Worm (Caenorhabditis elegans): Measurements from ENCODE around the gene F25E5.9.

F25E5.9 gene

DNA sequence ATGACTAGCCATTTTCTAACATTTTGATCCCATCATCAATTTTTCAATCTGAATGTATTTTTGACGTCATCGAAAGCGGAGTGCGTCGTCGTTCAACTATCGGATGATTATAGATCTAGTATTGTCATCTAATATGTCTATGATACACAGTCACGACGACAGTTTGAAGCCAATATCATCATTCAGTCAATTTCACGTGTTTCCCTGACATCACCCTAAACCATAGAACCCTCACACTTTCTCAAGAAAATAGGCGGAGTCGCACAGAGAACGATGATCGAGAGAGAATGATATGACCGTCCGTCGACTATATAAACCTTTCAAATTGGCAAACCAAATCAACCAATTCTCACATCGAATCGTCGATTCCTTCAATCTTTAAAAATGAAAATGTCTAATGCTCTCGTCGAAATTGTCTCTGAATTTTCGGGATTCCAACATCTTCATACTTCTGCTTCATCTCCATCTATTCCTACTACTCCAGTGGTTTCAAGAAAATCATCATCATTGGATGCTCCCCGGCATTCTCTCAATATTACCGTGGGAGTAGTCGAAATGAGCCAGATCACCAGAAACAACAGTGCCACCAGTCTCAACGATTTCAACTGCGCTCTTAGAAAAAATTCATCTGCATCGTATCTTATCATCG is 21.8 kb downstream of the F25E5.9 start, which contains the start of gene F18E3.13:
Gene F18E3.13 (plus strand): TSS at position 385 of the 649 bp plus-strand sequence.
- TF ChIP-seq lin-26 (GFP tag; IDR thresholded peaks at IDR 0.05), result 0 out of 2 replicates have a peak, but pooled peaks have one; percentile 27
- TF ChIP-seq sptf-2 (GFP tag; optimal IDR thresholded peaks at IDR 0.05), result no peak
- TF ChIP-seq F22D6.2 (tag; optimal IDR thresholded peaks at IDR 0.05), result peak; percentile 21
- TF ChIP-seq nhr-80 (tag; optimal IDR thresholded peaks at IDR 0.05), result no peak
- no peak for TF ChIP-seq lsy-27 (tag; optimal IDR thresholded peaks at IDR 0.05; ENCODE audit: borderline replicate concordance, insufficient read depth)
- TF ChIP-seq C06A6.2 (GFP tag; conservative IDR thresholded peaks at IDR 0.05), result peak; percentile 34; the same call in 1 of the 2 replicates
- no peak for TF ChIP-seq madf-10 (tag; optimal IDR thresholded peaks at IDR 0.05)
- no peak for TF ChIP-seq Y67H2A.10 (GFP tag; conservative IDR thresholded peaks at IDR 0.05)
- TF ChIP-seq mcd-1 (GFP tag; IDR thresholded peaks at IDR 0.05), result no peak
- TF ChIP-seq chd-7 (tag; optimal IDR thresholded peaks at IDR 0.05), result peak; percentile 7
- TF ChIP-seq nfya-1 (tag; optimal IDR thresholded peaks at IDR 0.05; ENCODE audit: borderline replicate concordance, insufficient read depth), result no peak
- TF ChIP-seq F10E7.11 (tag; optimal IDR thresholded peaks at IDR 0.05), result no peak
- TF ChIP-seq nfyb-1 (GFP tag; IDR thresholded peaks at IDR 0.05), result peak; percentile 74
- no peak for TF ChIP-seq hrde-1 (tag; optimal IDR thresholded peaks at IDR 0.05; ENCODE audit: borderline replicate concordance)
- TF ChIP-seq attf-6 (GFP tag; IDR thresholded peaks at IDR 0.05), result no peak
- peak; percentile 35 for TF ChIP-seq lin-40 (tag; optimal IDR thresholded peaks at IDR 0.05)
- no peak for TF ChIP-seq him-1 (tag; optimal IDR thresholded peaks at IDR 0.05)
- TF ChIP-seq nhr-90 (tag; optimal IDR thresholded peaks at IDR 0.05), result no peak
- TF ChIP-seq Y56A3A.18 (GFP tag; IDR thresholded peaks at IDR 0.05), result no peak
- no peak for TF ChIP-seq nhr-179 (tag; optimal IDR thresholded peaks at IDR 0.05)
- no peak for TF ChIP-seq madf-6 (GFP tag; IDR thresholded peaks at IDR 0.05)
- TF ChIP-seq K11D2.4 (GFP tag; IDR thresholded peaks at IDR 0.05), result 0 out of 2 replicates have a peak, but pooled peaks have one; percentile 13
- no peak for TF ChIP-seq ztf-18 (tag; optimal IDR thresholded peaks at IDR 0.05)
- TF ChIP-seq D2030.7 (GFP tag; IDR thresholded peaks at IDR 0.05), result no peak
- no peak for TF ChIP-seq B0035.1 (tag; optimal IDR thresholded peaks at IDR 0.05)
- no peak for TF ChIP-seq T07F8.4 (tag; optimal IDR thresholded peaks at IDR 0.05)
- no peak for TF ChIP-seq tbx-9 (tag; optimal IDR thresholded peaks at IDR 0.05; ENCODE audit: borderline replicate concordance)
- no peak for TF ChIP-seq C17E4.6 (GFP tag; IDR thresholded peaks at IDR 0.05)
- TF ChIP-seq B0019.2 (GFP tag; conservative IDR thresholded peaks at IDR 0.05), result no peak
- no peak for TF ChIP-seq ztf-25 (GFP tag; IDR thresholded peaks at IDR 0.05)
- no peak for TF ChIP-seq ztf-22 (GFP tag; optimal IDR thresholded peaks at IDR 0.05)
- TF ChIP-seq ztf-28 (GFP tag; IDR thresholded peaks at IDR 0.05), result no peak
- TF ChIP-seq F57C9.4 (tag; optimal IDR thresholded peaks at IDR 0.05), result no peak
- no peak for TF ChIP-seq rec-8 (tag; optimal IDR thresholded peaks at IDR 0.05)
- TF ChIP-seq madf-8 (GFP tag; conservative IDR thresholded peaks at IDR 0.05), result no peak
- peak; percentile 69 for TF ChIP-seq atf-7 (tag; optimal IDR thresholded peaks at IDR 0.05)
- peak; percentile 76 for TF ChIP-seq somi-1 (GFP tag; optimal IDR thresholded peaks at IDR 0.05)
- TF ChIP-seq madf-3 (GFP tag; IDR thresholded peaks at IDR 0.05), result no peak
- peak; percentile 96 for TF ChIP-seq ama-1 (optimal IDR thresholded peaks at IDR 0.05)
- no peak for TF ChIP-seq ama-1 (GFP tag; optimal IDR thresholded peaks at IDR 0.05)
- no peak for TF ChIP-seq F33H1.4 (GFP tag; IDR thresholded peaks at IDR 0.05)
- TF ChIP-seq B0261.1 (tag; optimal IDR thresholded peaks at IDR 0.05), result no peak
- TF ChIP-seq ets-4 (GFP tag; optimal IDR thresholded peaks at IDR 0.05), result no peak
- TF ChIP-seq hlh-12 (tag; optimal IDR thresholded peaks at IDR 0.05), result no peak
- no peak for TF ChIP-seq K12H6.12 (tag; optimal IDR thresholded peaks at IDR 0.05)
- peak; percentile 79 for TF ChIP-seq ztf-26 (tag; optimal IDR thresholded peaks at IDR 0.05)
- TF ChIP-seq attf-3 (GFP tag; conservative IDR thresholded peaks at IDR 0.05), result no peak
- peak; percentile 43 for TF ChIP-seq ZK185.1 (tag; optimal IDR thresholded peaks at IDR 0.05; ENCODE audit: poor library complexity, severe bottlenecking)

All from whole organism, young adult.